Fruit fly (Drosophila melanogaster) whole organism, prepupa: Measurements from ENCODE around the gene mRpL45.

Experiments
- CG10631 ChIP-seq: fragments of 200-800 bp; sonication (Bioruptor generic); optimal IDR thresholded peaks from 2 replicates; lab custom pipeline; 2016; ENCODE audit warnings: missing biosample characterization, missing genetic modification characterization
- CG10669 ChIP-seq: fragments of 200-800 bp; sonication (Bioruptor generic); optimal IDR thresholded peaks from 3 replicates; lab custom pipeline; 2018; ENCODE audit warnings: missing biosample characterization, mild to moderate bottlenecking, missing genetic modification characterization, moderate library complexity
- CG11294 ChIP-seq: fragments of 200-800 bp; sonication (Bioruptor generic); IDR thresholded peaks from 2 replicates; pipeline ENCODE4 v1.3.6; 2022; ENCODE audit warnings: missing biosample characterization, missing genetic modification characterization
- CG11762 ChIP-seq: fragments of 200-800 bp; sonication (Bioruptor generic); optimal IDR thresholded peaks from 3 replicates; lab custom pipeline; 2016; ENCODE audit warnings: missing biosample characterization, missing genetic modification characterization; ENCODE audit not compliant: insufficient read depth
- CG11902 ChIP-seq: fragments of 200-800 bp; sonication (Bioruptor generic); optimal IDR thresholded peaks from 3 replicates; lab custom pipeline; 2016; ENCODE audit warnings: missing biosample characterization, missing genetic modification characterization
- CG16779 ChIP-seq: fragments of 200-800 bp; sonication (Bioruptor generic); optimal IDR thresholded peaks from 3 replicates; lab custom pipeline; 2017; ENCODE audit warnings: missing biosample characterization, mild to moderate bottlenecking, missing genetic modification characterization
- CG3032 ChIP-seq: fragments of 200-800 bp; optimal IDR thresholded peaks from 2 replicates; lab custom pipeline; 2019; ENCODE audit warnings: missing biosample characterization, mild to moderate bottlenecking, missing genetic modification characterization, moderate library complexity
- CG32006 ChIP-seq: fragments of 200-800 bp; sonication (Bioruptor generic); optimal IDR thresholded peaks from 3 replicates; lab custom pipeline; 2017; ENCODE audit warnings: missing biosample characterization, mild to moderate bottlenecking, missing genetic modification characterization
- CG34406 ChIP-seq: fragments of 200-800 bp; sonication (Bioruptor generic); optimal IDR thresholded peaks from 3 replicates; lab custom pipeline; 2016; ENCODE audit warnings: missing biosample characterization, missing genetic modification characterization
- CG4318 ChIP-seq: fragments of 200-800 bp; sonication (Bioruptor generic); optimal IDR thresholded peaks from 3 replicates; lab custom pipeline; 2017; ENCODE audit warnings: missing biosample characterization, mild to moderate bottlenecking, missing genetic modification characterization
- CG6276 ChIP-seq: fragments of 200-800 bp; sonication (Bioruptor generic); optimal IDR thresholded peaks from 2 replicates; lab custom pipeline; 2017; ENCODE audit warnings: missing biosample characterization, mild to moderate bottlenecking, missing genetic modification characterization
- CG6792 ChIP-seq: fragments of 200-800 bp; sonication (Bioruptor generic); optimal IDR thresholded peaks from 3 replicates; lab custom pipeline; 2016; ENCODE audit warnings: missing biosample characterization, missing genetic modification characterization
- CG6808 ChIP-seq: fragments of 200-800 bp; sonication (Bioruptor generic); optimal IDR thresholded peaks from 3 replicates; lab custom pipeline; 2017; ENCODE audit warnings: missing biosample characterization, missing genetic modification characterization, mild to moderate bottlenecking, moderate library complexity, missing genetic modification reagents
- CG7368 ChIP-seq: fragments of 200-800 bp; sonication (Bioruptor generic); optimal IDR thresholded peaks from 3 replicates; lab custom pipeline; 2016; ENCODE audit warnings: missing biosample characterization, missing genetic modification characterization
- CG8119 ChIP-seq: fragments of 200-800 bp; sonication (Bioruptor generic); IDR thresholded peaks from 3 replicates; pipeline ENCODE4 v1.3.6; 2022; ENCODE audit warnings: missing biosample characterization, missing genetic modification characterization
- CG8319 ChIP-seq: fragments of 200-800 bp; sonication (Bioruptor generic); optimal IDR thresholded peaks from 3 replicates; lab custom pipeline; 2016; ENCODE audit warnings: missing biosample characterization, missing genetic modification characterization
- CG8632 ChIP-seq: fragments of 200-800 bp; sonication (Bioruptor generic); optimal IDR thresholded peaks from 3 replicates; lab custom pipeline; 2016; ENCODE audit warnings: missing biosample characterization, missing genetic modification characterization
- CG9139 ChIP-seq: fragments of 200-800 bp; sonication (Bioruptor generic); optimal IDR thresholded peaks from 3 replicates; lab custom pipeline; 2017; ENCODE audit warnings: missing biosample characterization, mild to moderate bottlenecking, missing genetic modification characterization
- Eip78C ChIP-seq: fragments of 200-800 bp; sonication (Bioruptor generic); peaks from one replicate; lab custom pipeline; 2016; ENCODE audit warnings: missing biosample characterization, missing genetic modification characterization
- Ets21C ChIP-seq: fragments of 200-800 bp; sonication (Bioruptor generic); optimal IDR thresholded peaks from 3 replicates; lab custom pipeline; 2016; ENCODE audit warnings: missing biosample characterization, missing genetic modification characterization
- Ets96B ChIP-seq: fragments of 200-800 bp; optimal IDR thresholded peaks from 2 replicates; lab custom pipeline; 2019; ENCODE audit warnings: missing biosample characterization, mild to moderate bottlenecking, missing genetic modification characterization, moderate library complexity
- Gug ChIP-seq: fragments of 200-800 bp; sonication (Bioruptor generic); IDR thresholded peaks from 2 replicates; pipeline ENCODE4 v1.3.6; 2022; ENCODE audit warnings: missing biosample characterization, missing genetic modification characterization
- Hr4 ChIP-seq: fragments of 200-800 bp; sonication (Bioruptor generic); optimal IDR thresholded peaks from 3 replicates; lab custom pipeline; 2016; ENCODE audit warnings: missing biosample characterization, missing genetic modification characterization
- Lpt ChIP-seq: fragments of 200-800 bp; sonication (Bioruptor generic); optimal IDR thresholded peaks from 3 replicates; lab custom pipeline; 2016; ENCODE audit warnings: missing biosample characterization, missing genetic modification characterization
- Met ChIP-seq: fragments of 200-800 bp; sonication (Bioruptor generic); optimal IDR thresholded peaks from 3 replicates; lab custom pipeline; 2016; ENCODE audit warnings: missing biosample characterization, missing genetic modification characterization
- OdsH ChIP-seq: fragments of 200-800 bp; sonication (Bioruptor generic); optimal IDR thresholded peaks from 3 replicates; lab custom pipeline; 2016; ENCODE audit warnings: missing biosample characterization, missing genetic modification characterization
- Smox ChIP-seq: fragments of 200-800 bp; sonication (Bioruptor generic); optimal IDR thresholded peaks from 3 replicates; lab custom pipeline; 2016; ENCODE audit warnings: missing biosample characterization, missing genetic modification characterization
- Sox102F ChIP-seq: fragments of 200-800 bp; sonication (Bioruptor generic); optimal IDR thresholded peaks from 2 replicates; lab custom pipeline; 2016; ENCODE audit warnings: missing biosample characterization, mild to moderate bottlenecking, missing genetic modification characterization
- Sox14 ChIP-seq: fragments of 200-800 bp; sonication (Bioruptor generic); optimal IDR thresholded peaks from 3 replicates; lab custom pipeline; 2016; ENCODE audit warnings: missing biosample characterization, missing genetic modification characterization
- Sox15 ChIP-seq: fragments of 200-800 bp; sonication (Bioruptor generic); optimal IDR thresholded peaks from 3 replicates; lab custom pipeline; 2016; ENCODE audit warnings: missing biosample characterization, missing genetic modification characterization
- acj6 ChIP-seq: fragments of 200-800 bp; sonication (Bioruptor generic); optimal IDR thresholded peaks from 3 replicates; lab custom pipeline; 2016; ENCODE audit warnings: missing biosample characterization, missing genetic modification characterization
- cyc ChIP-seq: fragments of 200-800 bp; sonication (Bioruptor generic); optimal IDR thresholded peaks from 3 replicates; lab custom pipeline; 2016; ENCODE audit warnings: missing biosample characterization, missing genetic modification characterization
- dac ChIP-seq: fragments of 200-800 bp; sonication (Bioruptor generic); optimal IDR thresholded peaks from 2 replicates; lab custom pipeline; 2017; ENCODE audit warnings: missing biosample characterization, mild to moderate bottlenecking, missing genetic modification characterization
- dsx ChIP-seq: fragments of 200-800 bp; optimal IDR thresholded peaks from 3 replicates; lab custom pipeline; 2019; ENCODE audit warnings: missing biosample characterization, mild to moderate bottlenecking, missing genetic modification characterization, moderate library complexity; ENCODE audit not compliant: poor library complexity, severe bottlenecking
- eg ChIP-seq: fragments of 200-800 bp; sonication (Bioruptor generic); IDR thresholded peaks from 3 replicates; pipeline ENCODE4 v1.3.6; 2022; ENCODE audit warnings: missing biosample characterization, missing genetic modification characterization
- fd59A ChIP-seq: fragments of 200-800 bp; sonication (Bioruptor generic); optimal IDR thresholded peaks from 2 replicates; lab custom pipeline; 2017; ENCODE audit warnings: missing biosample characterization, mild to moderate bottlenecking, missing genetic modification characterization, missing genetic modification reagents
- fd85E ChIP-seq: fragments of 200-800 bp; sonication (Bioruptor generic); optimal IDR thresholded peaks from 3 replicates; lab custom pipeline; 2016; ENCODE audit warnings: missing biosample characterization, missing genetic modification characterization
- fkh ChIP-seq: fragments of 200-800 bp; sonication (Bioruptor generic); optimal IDR thresholded peaks from 3 replicates; lab custom pipeline; 2017; ENCODE audit warnings: missing biosample characterization, mild to moderate bottlenecking, missing genetic modification characterization, moderate library complexity
- lz ChIP-seq: fragments of 200-800 bp; sonication (Bioruptor generic); optimal IDR thresholded peaks from 3 replicates; lab custom pipeline; 2016; ENCODE audit warnings: missing biosample characterization, missing genetic modification characterization
- salr ChIP-seq, 2 experiments: fragments of 200-800 bp; sonication (Bioruptor generic); optimal IDR thresholded peaks; 3 replicates each; lab custom pipeline; 2016 to 2018; ENCODE audit warnings: missing biosample characterization in 2 of 2, missing genetic modification characterization in 2 of 2, mild to moderate bottlenecking in 1 of 2
- spab ChIP-seq: fragments of 200-800 bp; sonication (Bioruptor generic); optimal IDR thresholded peaks from 2 replicates; lab custom pipeline; 2017; ENCODE audit warnings: missing biosample characterization, mild to moderate bottlenecking, missing genetic modification characterization, missing genetic modification reagents
- ss ChIP-seq, 2 experiments: fragments of 200-800 bp; sonication (Bioruptor generic); optimal IDR thresholded peaks; 2 replicates in 1 of 2; 3 replicates in 1 of 2; lab custom pipeline; 2017 to 2018; ENCODE audit warnings: mild to moderate bottlenecking in 2 of 2, missing biosample characterization in 2 of 2, missing genetic modification characterization in 2 of 2, moderate library complexity in 1 of 2
- svp ChIP-seq: fragments of 200-800 bp; sonication (Bioruptor generic); peaks from one replicate; lab custom pipeline; 2016; ENCODE audit warnings: missing biosample characterization, missing genetic modification characterization
- topi ChIP-seq: fragments of 200-800 bp; sonication (Bioruptor generic); optimal IDR thresholded peaks from 3 replicates; lab custom pipeline; 2016; ENCODE audit warnings: missing biosample characterization, missing genetic modification characterization
- vri ChIP-seq: fragments of 200-800 bp; sonication (Bioruptor generic); optimal IDR thresholded peaks from 3 replicates; lab custom pipeline; 2016; ENCODE audit warnings: missing biosample characterization, mild to moderate bottlenecking, missing genetic modification characterization

The mRpL45 gene

DNA sequence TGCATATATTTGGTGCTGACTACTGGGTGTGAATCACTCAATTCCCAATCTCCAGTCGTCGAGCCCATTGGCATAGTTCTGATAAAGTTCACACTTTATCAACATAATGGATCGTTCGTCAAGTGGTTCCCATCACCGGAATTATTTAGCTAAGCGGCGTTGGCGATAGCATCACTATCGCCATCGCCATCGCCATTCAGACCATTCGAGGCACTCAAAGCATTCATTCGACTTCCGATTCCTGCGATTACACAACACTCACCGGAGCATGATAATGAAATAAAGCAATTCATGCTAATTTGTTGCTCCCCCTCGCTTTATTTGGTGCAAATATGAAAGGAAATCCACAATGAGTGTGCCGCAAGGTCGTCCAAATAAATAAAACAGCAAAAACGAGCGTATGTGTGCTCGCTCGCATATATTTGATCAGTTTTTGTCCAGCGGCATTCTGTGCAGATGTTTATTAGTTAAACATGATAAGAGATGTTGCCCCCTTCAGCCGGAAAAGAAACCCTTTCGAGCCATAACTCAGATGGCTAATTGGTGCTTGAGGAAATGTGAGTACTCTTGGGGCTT lies 22.9 kb upstream of the mRpL45 start:
- TF ChIP-seq fkh (GFP tag; lab: Kevin White, UChicago) = peak; percentile 32
- TF ChIP-seq Ets21C (GFP tag; lab: Kevin White, UChicago) = no peak
- TF ChIP-seq Met (GFP tag; lab: Kevin White, UChicago) = no peak
- peak; percentile 51 for TF ChIP-seq vri (GFP tag; lab: Kevin White, UChicago)
- TF ChIP-seq topi = no peak
- peak; percentile 31 for TF ChIP-seq Eip78C (GFP tag; lab: Kevin White, UChicago)
- no peak for TF ChIP-seq fd85E (GFP tag; lab: Kevin White, UChicago)
- no peak for TF ChIP-seq CG10669 (GFP tag; lab: Kevin White, UChicago)
- no peak for TF ChIP-seq cyc (GFP tag; lab: Kevin White, UChicago)
- no peak for TF ChIP-seq CG16779 (tag; lab: Kevin White, UChicago)
- TF ChIP-seq CG9139 (GFP tag; lab: Kevin White, UChicago) = no peak
- TF ChIP-seq fd59A (GFP tag; lab: Kevin White, UChicago) = no peak
- TF ChIP-seq acj6 (GFP tag; lab: Kevin White, UChicago) = no peak
- TF ChIP-seq svp = no peak

DNA sequence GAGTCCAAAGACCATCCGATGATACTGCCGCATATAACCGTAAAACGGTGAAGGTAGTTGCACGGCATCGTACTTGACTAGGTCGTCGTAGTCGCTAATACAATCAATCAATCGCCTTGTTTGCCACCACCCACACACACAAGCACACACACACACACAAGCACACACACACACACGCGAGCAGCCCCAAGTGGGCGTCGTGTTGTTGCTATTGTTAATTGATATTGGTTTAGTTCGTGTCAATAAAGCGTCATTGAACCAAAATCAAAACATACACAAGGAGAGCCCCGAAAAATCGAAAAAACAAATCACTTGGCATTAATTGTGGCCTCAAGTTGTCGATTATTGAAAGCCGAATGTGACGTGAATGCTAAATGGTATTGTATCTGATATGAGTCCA lies 21.8 kb upstream of the mRpL45 start:
- no peak for TF ChIP-seq eg
- TF ChIP-seq fkh (GFP tag; lab: Kevin White, UChicago) = peak; percentile 95
- TF ChIP-seq, all 60 proteins: peak for 1

DNA sequence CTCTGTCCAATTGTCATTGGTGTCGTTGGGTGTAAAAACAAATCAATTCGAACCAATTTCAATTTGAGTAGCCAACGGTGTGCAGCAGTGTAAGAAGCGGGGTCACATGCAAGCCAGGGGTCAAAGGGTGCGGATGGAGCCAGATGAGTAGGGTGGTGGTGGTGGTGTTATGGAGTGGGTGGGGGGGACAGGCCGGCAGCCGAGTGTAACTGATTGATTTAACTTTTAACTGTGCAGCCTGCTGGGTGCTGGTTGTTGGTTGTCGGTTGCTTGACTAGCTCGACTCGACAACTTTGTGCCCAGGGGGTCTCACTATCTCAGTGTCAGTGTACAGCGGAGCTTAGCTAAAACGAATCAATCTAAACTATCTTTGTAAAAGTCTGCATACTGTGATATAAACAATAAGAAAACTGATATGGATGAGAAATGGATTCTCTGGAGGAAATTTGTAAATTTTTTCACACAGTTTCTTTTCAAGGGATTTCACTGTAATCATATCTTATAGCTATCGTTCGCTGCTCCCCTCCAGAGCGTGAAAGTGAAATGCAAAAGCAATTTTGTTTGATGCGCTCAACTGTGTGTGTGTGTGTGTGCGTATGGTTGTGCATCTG lies 20.8 kb upstream of the mRpL45 start:
- no peak for TF ChIP-seq fd59A (GFP tag; lab: Kevin White, UChicago)
- no peak for TF ChIP-seq vri (GFP tag; lab: Kevin White, UChicago)
- TF ChIP-seq CG32006 (GFP tag; lab: Kevin White, UChicago) = peak; percentile 91
- TF ChIP-seq Met (GFP tag; lab: Kevin White, UChicago) = no peak
- peak; percentile 76 for TF ChIP-seq CG11294 (GFP tag; lab: Robert Waterston, UW)
- TF ChIP-seq CG10669 (GFP tag; lab: Kevin White, UChicago) = no peak
- TF ChIP-seq CG8119 (GFP tag; lab: Robert Waterston, UW) = peak; percentile 90
- TF ChIP-seq CG7368 (GFP tag; lab: Kevin White, UChicago) = peak; percentile 37
- TF ChIP-seq Lpt = peak; percentile 65
- no peak for TF ChIP-seq CG6792
- peak; percentile 76 for TF ChIP-seq dac
- TF ChIP-seq fkh (GFP tag; lab: Kevin White, UChicago) = no peak
- TF ChIP-seq CG6808 (GFP tag; lab: Kevin White, UChicago) = no peak
- no peak for TF ChIP-seq CG6276 (GFP tag; lab: Kevin White, UChicago)
- no peak for TF ChIP-seq Sox14 (GFP tag; lab: Kevin White, UChicago)
- peak; percentile 48 for TF ChIP-seq CG11762 (GFP tag; lab: Kevin White, UChicago)
- no peak for TF ChIP-seq Hr4 (GFP tag; lab: Kevin White, UChicago)
- TF ChIP-seq Ets96B (tag; lab: Kevin White, UChicago) = no peak
- no peak for TF ChIP-seq Sox102F (GFP tag; lab: Kevin White, UChicago)
- no peak for TF ChIP-seq CG8632 (GFP tag; lab: Kevin White, UChicago)
- no peak for TF ChIP-seq ss (GFP tag; optimal IDR thresholded peaks at IDR 0.05; lab: Kevin White, UChicago)
- no peak for TF ChIP-seq OdsH (GFP tag; lab: Kevin White, UChicago)
- no peak for TF ChIP-seq fd85E (GFP tag; lab: Kevin White, UChicago)
- no peak for TF ChIP-seq CG10631 (GFP tag; lab: Kevin White, UChicago)
- no peak for TF ChIP-seq CG3032 (tag; lab: Kevin White, UChicago)
- TF ChIP-seq Gug (GFP tag; lab: Robert Waterston, UW) = peak; percentile 77
- no peak for TF ChIP-seq Eip78C (GFP tag; lab: Kevin White, UChicago)
- TF ChIP-seq topi = no peak
- no peak for TF ChIP-seq Smox (GFP tag; lab: Kevin White, UChicago)
- no peak for TF ChIP-seq cyc (GFP tag; lab: Kevin White, UChicago)
- peak in 1 of 2 experiments; percentile 21 for TF ChIP-seq salr (GFP tag; optimal IDR thresholded peaks at IDR 0.05; lab: Kevin White, UChicago)
- no peak for TF ChIP-seq CG11902 (GFP tag; lab: Kevin White, UChicago)
- peak; percentile 40 for TF ChIP-seq CG16779 (tag; lab: Kevin White, UChicago)
- no peak for TF ChIP-seq CG4318 (GFP tag; lab: Kevin White, UChicago)
- TF ChIP-seq acj6 (GFP tag; lab: Kevin White, UChicago) = no peak
- no peak for TF ChIP-seq Sox15
- TF ChIP-seq lz (GFP tag; lab: Kevin White, UChicago) = no peak
- TF ChIP-seq dsx (GFP tag; lab: Kevin White, UChicago) = no peak
- TF ChIP-seq CG34406 (GFP tag; lab: Kevin White, UChicago) = no peak
- TF ChIP-seq CG8319 (GFP tag; lab: Kevin White, UChicago) = no peak
- no peak for TF ChIP-seq spab (GFP tag; lab: Kevin White, UChicago)
